Fruit fly (Drosophila melanogaster) whole organism, adult: Measurements from ENCODE around the gene CG42714.

Experiments
- CG14711 ChIP-seq: fragments of 200-800 bp; sonication (Bioruptor generic); optimal IDR thresholded peaks from 2 replicates; lab custom pipeline; 2018; ENCODE audit warnings: missing biosample characterization, mild to moderate bottlenecking, missing genetic modification characterization, moderate library complexity
- Mnt ChIP-seq: fragments of 200-800 bp; sonication (Bioruptor generic); optimal IDR thresholded peaks from 2 replicates; lab custom pipeline; 2016; ENCODE audit warnings: missing biosample characterization, mild to moderate bottlenecking, missing genetic modification characterization
- cic ChIP-seq: fragments of 200-800 bp; sonication (Bioruptor generic); optimal IDR thresholded peaks from 2 replicates; lab custom pipeline; 2017; ENCODE audit warnings: missing biosample characterization, mild to moderate bottlenecking, missing genetic modification characterization, moderate library complexity
- kay ChIP-seq: fragments of 200-800 bp; sonication (Bioruptor generic); peaks from one replicate; lab custom pipeline; 2016; ENCODE audit warnings: missing biosample characterization, missing genetic modification characterization, borderline replicate concordance

DNA sequence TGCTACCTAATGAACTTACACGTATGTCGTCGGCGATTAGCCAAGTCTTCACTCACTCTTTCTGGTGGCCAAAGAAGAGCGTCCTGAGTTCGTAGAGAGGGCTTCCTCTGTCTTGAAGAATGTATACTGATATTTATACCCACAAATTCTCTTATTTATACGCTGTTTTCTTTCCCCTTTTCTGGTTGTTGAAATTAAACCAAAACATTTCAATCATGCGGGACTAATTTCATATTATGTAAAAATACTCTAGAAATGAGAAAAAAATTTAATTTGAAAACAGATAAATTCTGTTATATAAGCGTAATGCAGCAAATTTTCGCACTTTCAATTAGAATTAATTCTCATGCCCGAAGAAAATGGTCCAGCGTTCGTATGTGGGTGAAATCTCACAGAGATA lies 575 bp downstream of the CG42714 start, which contains the start of gene BG642312:
- TF ChIP-seq cic (GFP tag; lab: Kevin White, UChicago) (no peak), kay (GFP tag; lab: Kevin White, UChicago) (no peak), CG14711 (no peak), Mnt (GFP tag; lab: Kevin White, UChicago) (no peak)
